Worm (Caenorhabditis elegans) whole organism, young adult: ENCODE measurements around the gene F44D12.6.

ENCODE experiments used
- bed-1 ChIP-seq: fragments of 200-800 bp; sonication (Bioruptor generic); IDR thresholded peaks from 2 replicates; pipeline ENCODE4 v1.3.6; 2022; ENCODE audit warnings: missing genetic modification reagents, missing genetic modification characterization, missing compliant biosample characterization
- chd-7 ChIP-seq: sonication (generic microtip); optimal IDR thresholded peaks from 2 replicates; lab custom pipeline; 2016; ENCODE audit warnings: mild to moderate bottlenecking, missing genetic modification characterization, moderate library complexity, missing compliant biosample characterization
- fkh-3 ChIP-seq: sonication (generic microtip); optimal IDR thresholded peaks from 2 replicates; lab custom pipeline; 2016; ENCODE audit warnings: mild to moderate bottlenecking, missing genetic modification characterization, missing compliant biosample characterization
- hrde-1 ChIP-seq: sonication (generic microtip); optimal IDR thresholded peaks from 2 replicates; lab custom pipeline; 2016; ENCODE audit warnings: missing genetic modification characterization, mild to moderate bottlenecking, missing compliant biosample characterization, moderate library complexity, missing genotype, missing genetic modification reagents, borderline replicate concordance
- mxl-1 ChIP-seq: sonication (generic microtip); optimal IDR thresholded peaks from 2 replicates; lab custom pipeline; 2016; ENCODE audit warnings: missing genetic modification characterization, missing compliant biosample characterization
- nfyb-1 ChIP-seq: fragments of 200-800 bp; sonication (Bioruptor generic); IDR thresholded peaks from 2 replicates; pipeline ENCODE4 v1.3.6; 2022; ENCODE audit warnings: missing genetic modification reagents, missing genetic modification characterization, missing compliant biosample characterization
- nhr-90 ChIP-seq: sonication (generic microtip); optimal IDR thresholded peaks from 2 replicates; lab custom pipeline; 2016; ENCODE audit warnings: missing genotype, mild to moderate bottlenecking, missing genetic modification characterization, missing compliant biosample characterization
- unc-130 ChIP-seq: sonication (generic microtip); optimal IDR thresholded peaks from 2 replicates; lab custom pipeline; 2016; ENCODE audit warnings: missing genetic modification reagents, missing genetic modification characterization, missing compliant biosample characterization

ce11 chrIV:10048268-10048667 is 15.1 kb downstream of the F44D12.6 start:
- TF ChIP-seq mxl-1 (tag; lab: Kevin White, UChicago), result no peak
- TF ChIP-seq nfyb-1 (GFP tag; lab: Robert Waterston, UW), result no peak
- TF ChIP-seq hrde-1 (tag; lab: Kevin White, UChicago), result no peak
- TF ChIP-seq fkh-3 (tag; lab: Kevin White, UChicago), result no peak
- no peak for TF ChIP-seq nhr-90
- no peak for TF ChIP-seq chd-7 (tag; lab: Kevin White, UChicago)
- TF ChIP-seq bed-1 (GFP tag; lab: Robert Waterston, UW), result no peak
- no peak for TF ChIP-seq unc-130
